Worm (Caenorhabditis elegans) whole organism, L3 larva: ENCODE data around the gene K03H1.12.
A peak's percentile ranks its signal among the peaks of the same experiment; 100 is the strongest.

ENCODE experiments used
- R02D3.7 ChIP-seq: fragments of 150-350 bp; optimal IDR thresholded peaks from 2 replicates; lab custom pipeline; 2014; ENCODE audit warnings: missing biosample characterization, missing genetic modification characterization
- aly-2 ChIP-seq: fragments of 150-350 bp; optimal IDR thresholded peaks from 2 replicates; lab custom pipeline; 2014; ENCODE audit warnings: missing biosample characterization, missing genetic modification characterization
- ceh-16 ChIP-seq: sonication (generic microtip); optimal IDR thresholded peaks from 2 replicates; lab custom pipeline; 2017; ENCODE audit warnings: missing biosample characterization, missing genetic modification characterization
- ceh-28 ChIP-seq: fragments of 150-350 bp; optimal IDR thresholded peaks from 2 replicates; lab custom pipeline; 2014; ENCODE audit warnings: missing biosample characterization, missing genetic modification reagents, missing genetic modification characterization
- ceh-82 ChIP-seq: fragments of 150-350 bp; optimal IDR thresholded peaks from 2 replicates; lab custom pipeline; 2014; ENCODE audit warnings: missing biosample characterization, missing genetic modification characterization
- ceh-9 ChIP-seq: sonication (generic microtip); optimal IDR thresholded peaks from 2 replicates; lab custom pipeline; 2018; ENCODE audit warnings: missing biosample characterization, missing genetic modification characterization
- daf-12 ChIP-seq: fragments of 150-350 bp; optimal IDR thresholded peaks from 2 replicates; lab custom pipeline; 2014; ENCODE audit warnings: missing biosample characterization, missing genetic modification reagents, missing genetic modification characterization
- egl-27 ChIP-seq: sonication (generic microtip); optimal IDR thresholded peaks from 4 replicates; lab custom pipeline; 2017; ENCODE audit warnings: missing biosample characterization, missing genetic modification reagents, missing genetic modification characterization
- elt-2 ChIP-seq: sonication (generic microtip); optimal IDR thresholded peaks from 2 replicates; lab custom pipeline; 2016; ENCODE audit warnings: missing genetic modification reagents, mild to moderate bottlenecking, missing genetic modification characterization, missing compliant biosample characterization
- elt-3 ChIP-seq, 3 experiments: fragments of 150-350 bp in 1 of 3; sonication (generic microtip) in 2 of 3; optimal IDR thresholded peaks; 2 replicates in 2 of 3; 4 replicates in 1 of 3; lab custom pipeline; 2014 to 2017; ENCODE audit warnings: missing biosample characterization in 3 of 3, missing genetic modification characterization in 3 of 3
- fkh-10 ChIP-seq: sonication (generic microtip); optimal IDR thresholded peaks from 2 replicates; lab custom pipeline; 2017; ENCODE audit warnings: missing biosample characterization, missing genetic modification reagents, missing genetic modification characterization
- fkh-2 ChIP-seq: fragments of 150-350 bp; optimal IDR thresholded peaks from 2 replicates; lab custom pipeline; 2014; ENCODE audit warnings: missing biosample characterization, missing genetic modification reagents, missing genetic modification characterization
- fos-1 ChIP-seq: fragments of 150-350 bp; optimal IDR thresholded peaks from 2 replicates; lab custom pipeline; 2014; ENCODE audit warnings: missing biosample characterization, missing genetic modification characterization
- jun-1 ChIP-seq: fragments of 150-350 bp; optimal IDR thresholded peaks from 2 replicates; lab custom pipeline; 2014; ENCODE audit warnings: missing biosample characterization, missing genetic modification reagents, missing genetic modification characterization
- lin-15B ChIP-seq: fragments of 150-350 bp; optimal IDR thresholded peaks from 2 replicates; lab custom pipeline; 2014; ENCODE audit warnings: missing biosample characterization, missing genetic modification characterization
- lin-39 ChIP-seq: fragments of 150-350 bp; optimal IDR thresholded peaks from 2 replicates; lab custom pipeline; 2018; ENCODE audit warnings: missing biosample characterization, missing genetic modification reagents, missing genetic modification characterization
- mdl-1 ChIP-seq: fragments of 150-350 bp; optimal IDR thresholded peaks from 2 replicates; lab custom pipeline; 2014; ENCODE audit warnings: missing biosample characterization, missing genetic modification characterization
- nfya-1 ChIP-seq: sonication (generic microtip); optimal IDR thresholded peaks from 2 replicates; lab custom pipeline; 2017; ENCODE audit warnings: missing genetic modification characterization, mild to moderate bottlenecking, missing compliant biosample characterization, antibody characterized with exemption, moderate library complexity; ENCODE audit not compliant: insufficient read depth
- nhr-11 ChIP-seq: fragments of 150-350 bp; optimal IDR thresholded peaks from 2 replicates; lab custom pipeline; 2014; ENCODE audit warnings: missing biosample characterization, missing genetic modification characterization
- nhr-12 ChIP-seq: fragments of 150-350 bp; optimal IDR thresholded peaks from 2 replicates; lab custom pipeline; 2014; ENCODE audit warnings: missing biosample characterization, missing genetic modification characterization
- nhr-237 ChIP-seq: fragments of 150-350 bp; optimal IDR thresholded peaks from 2 replicates; lab custom pipeline; 2014; ENCODE audit warnings: missing biosample characterization, missing genetic modification characterization
- nhr-25 ChIP-seq: sonication (generic microtip); optimal IDR thresholded peaks from 2 replicates; lab custom pipeline; 2017; ENCODE audit warnings: missing biosample characterization, missing genetic modification characterization
- nhr-28 ChIP-seq: fragments of 150-350 bp; optimal IDR thresholded peaks from 2 replicates; lab custom pipeline; 2014; ENCODE audit warnings: missing biosample characterization, missing genetic modification characterization
- nhr-43 ChIP-seq: sonication (generic microtip); optimal IDR thresholded peaks from 2 replicates; lab custom pipeline; 2016; ENCODE audit warnings: mild to moderate bottlenecking, missing genetic modification characterization, missing compliant biosample characterization; ENCODE audit not compliant: poor library complexity, severe bottlenecking
- nhr-67 ChIP-seq: fragments of 150-350 bp; optimal IDR thresholded peaks from 2 replicates; lab custom pipeline; 2014; ENCODE audit warnings: missing biosample characterization, missing genetic modification characterization
- nhr-76 ChIP-seq: fragments of 150-350 bp; sonication (generic microtip); optimal IDR thresholded peaks from 5 replicates; lab custom pipeline; 2014; ENCODE audit warnings: missing biosample characterization, missing genetic modification characterization
- nhr-77 ChIP-seq: fragments of 150-350 bp; optimal IDR thresholded peaks from 2 replicates; lab custom pipeline; 2014; ENCODE audit warnings: missing biosample characterization, missing genetic modification characterization
- pha-4 ChIP-seq: fragments of 150-350 bp; optimal IDR thresholded peaks from 2 replicates; lab custom pipeline; 2014; ENCODE audit warnings: missing biosample characterization, missing genetic modification reagents, missing genetic modification characterization
- pqm-1 ChIP-seq: fragments of 150-350 bp; optimal IDR thresholded peaks from 2 replicates; lab custom pipeline; 2017; ENCODE audit warnings: missing biosample characterization, missing genetic modification characterization, inconsistent platforms
- sea-2 ChIP-seq: fragments of 150-350 bp; sonication (generic microtip); optimal IDR thresholded peaks from 4 replicates; lab custom pipeline; 2014; ENCODE audit warnings: missing biosample characterization, missing genetic modification reagents, missing genetic modification characterization
- skn-1 ChIP-seq: fragments of 150-350 bp; optimal IDR thresholded peaks from 2 replicates; lab custom pipeline; 2014; ENCODE audit warnings: missing biosample characterization, missing genetic modification characterization
- snpc-4 ChIP-seq: fragments of 150-350 bp; optimal IDR thresholded peaks from 2 replicates; lab custom pipeline; 2014; ENCODE audit warnings: missing biosample characterization, missing genetic modification characterization
- tbx-2 ChIP-seq: sonication (generic microtip); optimal IDR thresholded peaks from 2 replicates; lab custom pipeline; 2016; ENCODE audit warnings: mild to moderate bottlenecking, missing genetic modification characterization, missing compliant biosample characterization
- unc-39 ChIP-seq: sonication (generic microtip); optimal IDR thresholded peaks from 4 replicates; lab custom pipeline; 2017; ENCODE audit warnings: missing biosample characterization, missing genetic modification characterization
- ztf-4 ChIP-seq: fragments of 150-350 bp; optimal IDR thresholded peaks from 2 replicates; lab custom pipeline; 2014; ENCODE audit warnings: missing biosample characterization, missing genetic modification characterization

The K03H1.12 gene

DNA sequence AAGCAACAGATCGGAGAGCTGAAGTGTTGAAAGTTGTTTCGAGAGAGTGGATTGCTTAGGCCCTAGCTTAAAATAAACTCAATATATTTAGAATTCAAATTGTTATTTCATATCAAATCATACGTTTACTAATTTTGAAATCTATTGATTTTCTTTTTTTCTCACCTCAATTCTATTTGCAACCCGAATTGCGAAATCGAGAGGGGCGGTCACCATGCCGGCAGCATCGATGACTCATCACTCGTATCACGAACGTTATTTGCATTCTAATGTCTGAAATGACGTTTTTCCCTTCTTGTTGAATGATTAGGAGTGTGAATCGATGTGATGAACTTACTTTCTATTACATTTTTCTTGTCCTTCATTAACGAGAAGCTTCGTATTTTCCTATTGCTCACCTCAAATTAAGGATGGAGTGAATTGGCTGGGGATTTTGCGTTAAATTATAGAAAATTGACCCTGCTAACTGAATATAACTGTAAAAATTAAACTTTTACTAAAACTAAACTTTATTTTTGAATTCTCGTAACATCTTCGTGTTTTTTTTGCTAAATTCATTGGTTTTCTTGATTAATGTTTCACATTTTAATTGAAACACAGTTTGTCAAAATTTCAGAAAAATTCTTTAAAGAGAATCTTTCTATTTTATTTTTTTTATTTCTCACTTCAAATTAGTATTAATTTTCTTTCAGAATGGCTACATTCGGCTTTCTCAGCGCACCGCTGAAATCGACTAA, 15.4 kb downstream of the K03H1.12 start, which contains the start of gene alx-1:
Gene alx-1 (plus strand): TSS at position 687 of the 737 bp plus-strand sequence.
- peak; percentile 39 for TF ChIP-seq pha-4
- TF ChIP-seq nhr-11 (tag; lab: Kevin White, UChicago) = no peak
- TF ChIP-seq nfya-1 (tag; lab: Kevin White, UChicago) = peak; percentile 20
- TF ChIP-seq pqm-1 (tag; lab: Kevin White, UChicago) = peak; percentile 50
- TF ChIP-seq unc-39 (tag; lab: Kevin White, UChicago) = no peak
- TF ChIP-seq ceh-28 (tag; lab: Kevin White, UChicago) = peak; percentile 40
- peak; percentile 3 for TF ChIP-seq snpc-4
- no peak for TF ChIP-seq sea-2 (GFP tag; lab: Kevin White, UChicago)
- no peak for TF ChIP-seq egl-27 (tag; lab: Kevin White, UChicago)
- no peak for TF ChIP-seq lin-39 (tag; lab: Kevin White, UChicago)
- TF ChIP-seq ztf-4 = no peak
- no peak for TF ChIP-seq nhr-28
- TF ChIP-seq daf-12 (tag; lab: Kevin White, UChicago) = no peak
- no peak for TF ChIP-seq nhr-12 (tag; lab: Kevin White, UChicago)
- TF ChIP-seq nhr-77 (tag; lab: Kevin White, UChicago) = no peak
- peak; percentile 66 for TF ChIP-seq jun-1 (tag; lab: Kevin White, UChicago)
- TF ChIP-seq elt-2 (tag; lab: Kevin White, UChicago) = peak; percentile 52
- TF ChIP-seq fos-1 (tag; lab: Kevin White, UChicago) = peak; percentile 62
- TF ChIP-seq ceh-82 (tag; lab: Kevin White, UChicago) = no peak

DNA sequence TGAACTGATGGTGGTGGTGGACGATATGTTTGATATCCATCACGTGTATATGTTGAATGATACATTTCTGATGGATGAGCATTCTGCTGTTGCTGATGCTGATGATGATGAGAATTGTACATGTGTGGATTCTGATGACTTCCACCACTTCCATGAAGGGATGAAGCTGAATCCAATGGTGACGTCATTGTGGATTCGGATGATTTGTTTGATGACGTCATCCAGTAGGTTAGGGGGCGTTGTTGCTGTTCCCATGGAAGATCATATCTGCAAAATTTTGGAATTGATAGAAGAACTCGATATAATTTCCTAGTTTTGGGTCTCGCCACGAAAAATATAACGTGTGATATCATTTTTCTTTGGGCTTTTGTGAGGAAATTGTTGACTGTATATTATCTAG, 22.0 kb downstream of the K03H1.12 start:
- TF ChIP-seq nhr-12 (tag; lab: Kevin White, UChicago) (no peak), nhr-25 (tag; lab: Kevin White, UChicago) (no peak), egl-27 (tag; lab: Kevin White, UChicago) (no peak), nhr-43 (tag; lab: Kevin White, UChicago) (no peak), jun-1 (tag; lab: Kevin White, UChicago) (no peak), R02D3.7 (tag; lab: Kevin White, UChicago) (no peak), elt-3 (tag; optimal IDR thresholded peaks at IDR 0.05; lab: Kevin White, UChicago) (no peak), unc-39 (tag; lab: Kevin White, UChicago) (no peak), skn-1 (tag; lab: Kevin White, UChicago) (no peak), nhr-11 (tag; lab: Kevin White, UChicago) (no peak), nhr-77 (tag; lab: Kevin White, UChicago) (no peak), nhr-237 (tag; lab: Kevin White, UChicago) (no peak), nfya-1 (tag; lab: Kevin White, UChicago) (no peak), fkh-2 (tag; lab: Kevin White, UChicago) (no peak), lin-39 (tag; lab: Kevin White, UChicago) (no peak), nhr-67 (tag; lab: Kevin White, UChicago) (no peak), ceh-16 (tag; lab: Kevin White, UChicago) (no peak), ceh-9 (tag; lab: Kevin White, UChicago) (no peak)

DNA sequence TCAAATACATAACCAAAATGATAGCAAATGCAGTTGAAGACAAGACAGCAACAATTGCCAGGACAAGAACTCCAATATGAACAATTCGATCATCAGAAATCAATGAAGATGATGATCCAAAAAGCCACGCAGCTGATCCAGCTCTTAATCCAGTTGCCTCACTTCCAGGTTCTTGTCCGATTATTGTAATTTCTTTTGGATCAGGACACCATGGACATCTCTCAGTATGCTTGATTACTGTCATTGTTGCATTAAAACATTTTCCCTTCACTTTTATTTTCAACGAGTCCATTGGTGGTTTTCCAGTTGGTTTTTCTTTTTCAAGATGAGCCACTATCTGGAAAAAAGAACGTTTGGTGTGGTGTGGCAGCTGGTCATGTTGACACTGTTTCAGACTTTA, 23.0 kb downstream of the K03H1.12 start:
- TF ChIP-seq tbx-2 (tag; lab: Kevin White, UChicago) = no peak
- no peak for TF ChIP-seq aly-2 (tag; lab: Kevin White, UChicago)
- TF ChIP-seq pha-4 = no peak
- TF ChIP-seq fkh-2 (tag; lab: Kevin White, UChicago) = no peak
- no peak for TF ChIP-seq fkh-10
- no peak for TF ChIP-seq nhr-76 (tag; lab: Kevin White, UChicago)
- no peak for TF ChIP-seq elt-2 (tag; lab: Kevin White, UChicago)
- no peak for TF ChIP-seq snpc-4
- TF ChIP-seq elt-3 (tag; optimal IDR thresholded peaks at IDR 0.05; lab: Kevin White, UChicago) = no peak
- no peak for TF ChIP-seq nfya-1 (tag; lab: Kevin White, UChicago)
- TF ChIP-seq nhr-12 (tag; lab: Kevin White, UChicago) = no peak
- TF ChIP-seq nhr-11 (tag; lab: Kevin White, UChicago) = no peak
- TF ChIP-seq lin-15B (tag; lab: Kevin White, UChicago) = no peak
- no peak for TF ChIP-seq fos-1 (tag; lab: Kevin White, UChicago)
- TF ChIP-seq ceh-82 (tag; lab: Kevin White, UChicago) = no peak
- no peak for TF ChIP-seq mdl-1
